Worm (Caenorhabditis elegans) whole organism, late embryonic: ENCODE data around the gene rps-1.

Source experiments
- T23F11.4 ChIP-seq: fragments of 200-800 bp; sonication (Bioruptor generic); optimal IDR thresholded peaks from 2 replicates; lab custom pipeline; 2018; ENCODE audit warnings: mild to moderate bottlenecking, missing genetic modification characterization, missing compliant biosample characterization
- elt-2 ChIP-seq: sonication (generic microtip); optimal IDR thresholded peaks from 2 replicates; lab custom pipeline; 2016; ENCODE audit warnings: missing genetic modification reagents, missing genetic modification characterization, missing compliant biosample characterization
- ets-4 ChIP-seq: sonication (generic microtip); optimal IDR thresholded peaks from 2 replicates; lab custom pipeline; 2016; ENCODE audit warnings: missing genetic modification characterization, missing compliant biosample characterization
- fkh-10 ChIP-seq: fragments of 150-350 bp; optimal IDR thresholded peaks from 2 replicates; lab custom pipeline; 2014; ENCODE audit warnings: missing biosample characterization, missing genetic modification reagents, missing genetic modification characterization
- pat-9 ChIP-seq: fragments of 200-800 bp; sonication (Bioruptor generic); optimal IDR thresholded peaks from 2 replicates; lab custom pipeline; 2018; ENCODE audit warnings: mild to moderate bottlenecking, missing genetic modification characterization, moderate library complexity, missing compliant biosample characterization
- pqm-1 ChIP-seq: sonication (generic microtip); optimal IDR thresholded peaks from 2 replicates; lab custom pipeline; 2016; ENCODE audit warnings: missing genetic modification characterization, missing compliant biosample characterization
- unc-86 ChIP-seq: sonication (generic microtip); optimal IDR thresholded peaks from 2 replicates; lab custom pipeline; 2016; ENCODE audit warnings: missing genetic modification characterization, missing compliant biosample characterization

DNA sequence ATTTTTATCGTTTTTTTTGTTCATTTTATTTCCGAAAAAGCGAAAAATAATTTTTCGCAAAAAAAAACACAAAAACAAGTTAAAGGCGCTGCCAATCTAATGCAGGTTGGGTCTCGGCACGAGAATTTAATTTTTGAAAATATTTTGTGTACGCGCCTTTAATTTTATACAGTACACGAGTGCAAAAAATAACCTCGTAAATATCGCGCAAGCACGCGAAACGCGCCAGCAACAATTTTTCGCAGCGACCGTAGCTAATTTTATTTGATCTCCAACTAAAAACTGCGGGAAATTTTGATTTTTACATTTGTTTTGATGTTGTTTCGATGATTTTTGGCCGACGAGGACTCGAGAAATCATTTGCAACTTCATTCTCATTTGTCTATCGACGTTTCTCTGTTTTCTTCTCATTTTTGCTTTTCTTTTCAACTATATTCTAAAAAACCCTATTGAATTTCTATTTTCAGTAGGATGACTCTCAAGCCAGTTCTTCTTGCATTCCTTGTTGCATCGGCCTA lies 13.2 kb downstream of the rps-1 start, which contains the start of gene cpg-1:
- TF ChIP-seq T23F11.4 (no peak), fkh-10 (GFP tag; lab: Kevin White, UChicago) (no peak), pat-9 (no peak), pqm-1 (tag; lab: Kevin White, UChicago) (no peak), elt-2 (no peak), ets-4 (tag; lab: Kevin White, UChicago) (no peak), unc-86 (tag; lab: Kevin White, UChicago) (no peak)
